Fruit fly (Drosophila melanogaster) whole organism, wandering third instar larva: ENCODE results near the gene Ilp8.
A peak's percentile ranks its signal among the peaks of the same experiment; 100 is the strongest.

Experiments
- Abd-B ChIP-seq: fragments of >200 bp; optimal IDR thresholded peaks from 2 replicates; lab custom pipeline; 2017; ENCODE audit warnings: missing biosample characterization, missing genetic modification characterization
- CG32264 ChIP-seq: fragments of 200-800 bp; sonication (Bioruptor generic); optimal IDR thresholded peaks from 2 replicates; lab custom pipeline; 2016; ENCODE audit warnings: missing biosample characterization, missing genetic modification characterization
- CG9705 ChIP-seq: fragments of 200-800 bp; sonication (Bioruptor generic); optimal IDR thresholded peaks from 2 replicates; lab custom pipeline; 2018; ENCODE audit warnings: missing biosample characterization, mild to moderate bottlenecking, missing genetic modification characterization
- CrebA ChIP-seq: fragments of 200-800 bp; sonication (Bioruptor generic); optimal IDR thresholded peaks from 2 replicates; lab custom pipeline; 2016; ENCODE audit warnings: missing biosample characterization, mild to moderate bottlenecking, missing genetic modification characterization, borderline replicate concordance
- Dfd ChIP-seq: fragments of >200 bp; optimal IDR thresholded peaks from 2 replicates; lab custom pipeline; 2017; ENCODE audit warnings: missing biosample characterization, missing genetic modification characterization
- Dif ChIP-seq: fragments of 200-275, 200-300 bp; sonication (Bioruptor generic); optimal IDR thresholded peaks from 2 replicates; lab custom pipeline; 2018; ENCODE audit warnings: missing biosample characterization, missing genetic modification characterization; ENCODE audit not compliant: partially characterized antibody
- GATAd ChIP-seq: sonication (Bioruptor generic); optimal IDR thresholded peaks from 2 replicates; lab custom pipeline; 2016; ENCODE audit warnings: missing biosample characterization, missing genetic modification characterization
- HLH106 ChIP-seq: fragments of 200-800 bp; optimal IDR thresholded peaks from 3 replicates; lab custom pipeline; 2019; ENCODE audit warnings: missing biosample characterization, mild to moderate bottlenecking, missing genetic modification characterization, moderate library complexity
- Hnf4 ChIP-seq: fragments of 200-800 bp; sonication (Bioruptor generic); optimal IDR thresholded peaks from 2 replicates; lab custom pipeline; 2016; ENCODE audit warnings: missing biosample characterization, mild to moderate bottlenecking, missing genetic modification characterization
- Hr78 ChIP-seq: fragments of >200 bp; optimal IDR thresholded peaks from 2 replicates; lab custom pipeline; 2017; ENCODE audit warnings: missing biosample characterization, missing genetic modification characterization
- Hr83 ChIP-seq: fragments of 200-300 bp; sonication (Bioruptor generic); optimal IDR thresholded peaks from 2 replicates; lab custom pipeline; 2016; ENCODE audit warnings: missing biosample characterization, mild to moderate bottlenecking, missing genetic modification characterization, moderate library complexity; ENCODE audit not compliant: poor library complexity, severe bottlenecking
- Jra ChIP-seq: sonication (Bioruptor generic); optimal IDR thresholded peaks from 2 replicates; lab custom pipeline; 2016; ENCODE audit warnings: missing biosample characterization, missing genetic modification characterization
- Mio ChIP-seq: sonication (Bioruptor generic); optimal IDR thresholded peaks from 2 replicates; lab custom pipeline; 2016; ENCODE audit warnings: missing biosample characterization, missing genetic modification characterization
- Myc ChIP-seq: fragments of >200 bp; optimal IDR thresholded peaks from 2 replicates; lab custom pipeline; 2017
- N ChIP-seq: fragments of >200 bp; optimal IDR thresholded peaks from 2 replicates; lab custom pipeline; 2018; ENCODE audit warnings: missing biosample characterization, missing external identifiers, missing genetic modification characterization
- OdsH ChIP-seq: fragments of 200-800 bp; sonication (Bioruptor generic); optimal IDR thresholded peaks from 2 replicates; lab custom pipeline; 2016; ENCODE audit warnings: missing biosample characterization, mild to moderate bottlenecking, missing genetic modification characterization
- Rel ChIP-seq, 2 experiments: fragments of 200-800 bp; sonication (Bioruptor generic) in 1 of 2; optimal IDR thresholded peaks; 2 replicates in 1 of 2; 3 replicates in 1 of 2; lab custom pipeline; 2016 to 2019; ENCODE audit warnings: mild to moderate bottlenecking in 2 of 2, missing biosample characterization in 2 of 2, missing genetic modification characterization in 2 of 2, moderate library complexity in 1 of 2
- Sp1 ChIP-seq: fragments of 200-800 bp; sonication (Bioruptor generic); optimal IDR thresholded peaks from 3 replicates; lab custom pipeline; 2019; ENCODE audit warnings: missing biosample characterization, mild to moderate bottlenecking, missing genetic modification characterization, moderate library complexity
- Vsx2 ChIP-seq: fragments of 200-300, 225-300 bp; sonication (Bioruptor generic); optimal IDR thresholded peaks from 2 replicates; lab custom pipeline; 2018; ENCODE audit warnings: missing biosample characterization, missing genetic modification characterization; ENCODE audit not compliant: partially characterized antibody
- br ChIP-seq: fragments of 200-800 bp; sonication (Bioruptor generic); optimal IDR thresholded peaks from 2 replicates; lab custom pipeline; 2016; ENCODE audit warnings: missing biosample characterization, missing genetic modification characterization
- brk ChIP-seq: fragments of 200-800 bp; sonication (Bioruptor generic); optimal IDR thresholded peaks from 2 replicates; lab custom pipeline; 2016; ENCODE audit warnings: missing biosample characterization, mild to moderate bottlenecking, missing genetic modification characterization
- dl ChIP-seq, 2 experiments: fragments of 175-275, 200-275 bp in 1 of 2; fragments of 200-275 bp in 1 of 2; sonication (Bioruptor generic); optimal IDR thresholded peaks; lab custom pipeline; 2018; ENCODE audit warnings: mild to moderate bottlenecking in 2 of 2, missing biosample characterization in 2 of 2, missing genetic modification characterization in 2 of 2, moderate library complexity in 2 of 2; ENCODE audit not compliant: partially characterized antibody in 2 of 2, insufficient read depth in 1 of 2
- dmrt93B ChIP-seq: fragments of 200-800 bp; sonication (Bioruptor generic); optimal IDR thresholded peaks from 2 replicates; lab custom pipeline; 2018; ENCODE audit warnings: missing biosample characterization, mild to moderate bottlenecking, missing genetic modification characterization
- dsf ChIP-seq: sonication (Bioruptor generic); optimal IDR thresholded peaks from 2 replicates; lab custom pipeline; 2016; ENCODE audit warnings: missing biosample characterization, missing genetic modification characterization, borderline replicate concordance
- ey ChIP-seq: fragments of 200-800 bp; sonication (Bioruptor generic); optimal IDR thresholded peaks from 2 replicates; lab custom pipeline; 2016; ENCODE audit warnings: missing biosample characterization, missing genetic modification characterization
- foxo ChIP-seq, 2 experiments: fragments of 200-800 bp; sonication (Bioruptor generic); optimal IDR thresholded peaks; 2 replicates in 1 of 2; 3 replicates in 1 of 2; lab custom pipeline; 2016 to 2017; ENCODE audit warnings: missing biosample characterization in 2 of 2, missing genetic modification characterization in 2 of 2
- fru ChIP-seq: fragments of 200-800 bp; sonication (Bioruptor generic); optimal IDR thresholded peaks from 3 replicates; lab custom pipeline; 2016; ENCODE audit warnings: missing biosample characterization, mild to moderate bottlenecking, missing genetic modification characterization
- h ChIP-seq: fragments of 200-800 bp; sonication (Bioruptor generic); optimal IDR thresholded peaks from 3 replicates; lab custom pipeline; 2016; ENCODE audit warnings: missing biosample characterization, mild to moderate bottlenecking, missing genetic modification characterization
- jim ChIP-seq: fragments of 175-275, 200-325 bp; sonication (Bioruptor generic); optimal IDR thresholded peaks from 2 replicates; lab custom pipeline; 2016; ENCODE audit warnings: missing biosample characterization, mild to moderate bottlenecking, missing genetic modification characterization
- lola ChIP-seq: fragments of >200 bp; optimal IDR thresholded peaks from 2 replicates; lab custom pipeline; 2017; ENCODE audit warnings: missing biosample characterization, missing genetic modification characterization
- pan ChIP-seq: fragments of >200 bp; optimal IDR thresholded peaks from 2 replicates; lab custom pipeline; 2017
- psq ChIP-seq: fragments of 200-800 bp; sonication (Bioruptor generic); optimal IDR thresholded peaks from 3 replicates; lab custom pipeline; 2017; ENCODE audit warnings: missing biosample characterization, mild to moderate bottlenecking, missing genetic modification characterization, moderate library complexity
- rgr ChIP-seq: fragments of 200-800 bp; sonication (Bioruptor generic); optimal IDR thresholded peaks from 3 replicates; lab custom pipeline; 2016; ENCODE audit warnings: missing biosample characterization, mild to moderate bottlenecking, missing genetic modification characterization
- sage ChIP-seq: fragments of 200-800 bp; sonication (Bioruptor generic); optimal IDR thresholded peaks from 2 replicates; lab custom pipeline; 2016; ENCODE audit warnings: missing biosample characterization, mild to moderate bottlenecking, missing genetic modification characterization
- sv ChIP-seq: fragments of 200-800 bp; sonication (Bioruptor generic); optimal IDR thresholded peaks from 3 replicates; lab custom pipeline; 2016; ENCODE audit warnings: missing biosample characterization, missing genetic modification characterization
- tai ChIP-seq: sonication (Bioruptor generic); optimal IDR thresholded peaks from 2 replicates; lab custom pipeline; 2016; ENCODE audit warnings: missing biosample characterization, missing genetic modification characterization
- usp ChIP-seq: fragments of >200 bp; optimal IDR thresholded peaks from 2 replicates; lab custom pipeline; 2017; ENCODE audit warnings: missing biosample characterization, missing genetic modification characterization
- woc ChIP-seq: sonication (Bioruptor generic); optimal IDR thresholded peaks from 2 replicates; lab custom pipeline; 2016; ENCODE audit warnings: missing biosample characterization, mild to moderate bottlenecking, missing genetic modification characterization

Gene Ilp8

DNA sequence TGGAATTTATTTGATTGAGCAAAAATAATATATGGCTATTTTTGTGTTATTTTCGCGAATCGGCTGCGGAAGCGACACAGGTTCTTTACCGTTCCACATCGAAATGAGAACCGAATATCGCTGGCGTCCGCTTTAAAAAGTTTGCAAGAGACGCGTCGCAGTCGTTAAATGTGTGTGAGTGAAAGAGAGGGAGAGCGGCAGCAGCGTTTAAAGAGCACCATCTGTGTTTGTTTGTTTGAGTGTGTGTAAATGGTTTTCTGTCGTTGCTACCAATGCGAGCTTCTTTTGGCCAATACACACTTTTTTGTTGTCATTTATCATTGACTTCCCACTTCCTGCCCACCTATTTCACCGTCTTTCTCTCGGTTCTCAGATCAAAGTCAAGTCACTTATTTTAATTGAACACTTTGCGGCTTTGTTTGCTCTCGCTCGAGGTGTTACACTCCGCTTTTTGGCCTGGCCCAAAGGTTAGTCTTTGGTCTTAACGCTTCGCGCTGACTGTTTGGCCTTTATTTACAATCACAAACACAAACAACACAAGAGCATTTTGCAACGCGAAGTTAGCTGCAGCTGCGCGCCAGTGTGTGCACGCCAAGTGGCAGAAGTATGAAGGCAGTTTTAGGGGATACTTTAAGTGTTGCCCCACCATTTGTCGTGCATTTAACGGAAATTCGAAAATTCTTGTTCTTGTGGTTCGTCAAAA is 19.7 kb downstream of the Ilp8 start, which contains the start of gene CG3764:
TSS of gene CG3764 (minus strand) at position 549 of the 703 bp plus-strand sequence.
- TF ChIP-seq dmrt93B (GFP tag; lab: Kevin White, UChicago) (peak; percentile 79), Hr78 (GFP tag; lab: Kevin White, UChicago) (no peak), Hr83 (GFP tag; lab: Kevin White, UChicago) (peak; percentile 83), Hnf4 (GFP tag; lab: Kevin White, UChicago) (no peak), jim (GFP tag; lab: Kevin White, UChicago) (no peak), psq (GFP tag; lab: Kevin White, UChicago) (peak; percentile 61), br (peak; percentile 65), tai (GFP tag; lab: Kevin White, UChicago) (no peak), sv (GFP tag; lab: Kevin White, UChicago) (no peak), foxo (GFP tag; optimal IDR thresholded peaks at IDR 0.05; lab: Kevin White, UChicago) (peak in 1 of 2 experiments; percentile 60), CG32264 (GFP tag; lab: Kevin White, UChicago) (no peak), Abd-B (GFP tag; lab: Kevin White, UChicago) (no peak), GATAd (GFP tag; lab: Kevin White, UChicago) (no peak), dsf (GFP tag; lab: Kevin White, UChicago) (peak; percentile 12), CG9705 (GFP tag; lab: Kevin White, UChicago) (peak; percentile 77), Myc (lab: Kevin White, UChicago) (no peak), CrebA (no peak), Rel (GFP tag; optimal IDR thresholded peaks at IDR 0.05; lab: Kevin White, UChicago) (peak; percentile 60), Rel (tag; optimal IDR thresholded peaks at IDR 0.05; lab: Kevin White, UChicago) (peak; percentile 80), ey (GFP tag; lab: Kevin White, UChicago) (peak; percentile 33), OdsH (GFP tag; lab: Kevin White, UChicago) (peak; percentile 58), lola (GFP tag; lab: Kevin White, UChicago) (no peak), rgr (GFP tag; lab: Kevin White, UChicago) (peak; percentile 86), usp (GFP tag; lab: Kevin White, UChicago) (no peak), h (GFP tag; lab: Kevin White, UChicago) (peak; percentile 75), Mio (no peak), woc (no peak), N (no peak), dl (GFP tag; optimal IDR thresholded peaks at IDR 0.05; lab: Kevin White, UChicago; ENCODE audit: insufficient read depth in 1 of 2, partially characterized antibody in 2 of 2) (peak; percentile 71 to 86), sage (GFP tag; lab: Kevin White, UChicago) (no peak), Dfd (GFP tag; lab: Kevin White, UChicago) (no peak), HLH106 (peak; percentile 69), brk (GFP tag; lab: Kevin White, UChicago) (no peak), Vsx2 (GFP tag; lab: Kevin White, UChicago) (no peak), Jra (GFP tag; lab: Kevin White, UChicago) (no peak), Sp1 (GFP tag; lab: Kevin White, UChicago) (peak; percentile 69), fru (GFP tag; lab: Kevin White, UChicago) (peak; percentile 56), pan (lab: Kevin White, UChicago) (no peak), Dif (GFP tag; lab: Kevin White, UChicago) (peak; percentile 88)
- TF ChIP-seq, all 38 proteins: peak for 17

DNA sequence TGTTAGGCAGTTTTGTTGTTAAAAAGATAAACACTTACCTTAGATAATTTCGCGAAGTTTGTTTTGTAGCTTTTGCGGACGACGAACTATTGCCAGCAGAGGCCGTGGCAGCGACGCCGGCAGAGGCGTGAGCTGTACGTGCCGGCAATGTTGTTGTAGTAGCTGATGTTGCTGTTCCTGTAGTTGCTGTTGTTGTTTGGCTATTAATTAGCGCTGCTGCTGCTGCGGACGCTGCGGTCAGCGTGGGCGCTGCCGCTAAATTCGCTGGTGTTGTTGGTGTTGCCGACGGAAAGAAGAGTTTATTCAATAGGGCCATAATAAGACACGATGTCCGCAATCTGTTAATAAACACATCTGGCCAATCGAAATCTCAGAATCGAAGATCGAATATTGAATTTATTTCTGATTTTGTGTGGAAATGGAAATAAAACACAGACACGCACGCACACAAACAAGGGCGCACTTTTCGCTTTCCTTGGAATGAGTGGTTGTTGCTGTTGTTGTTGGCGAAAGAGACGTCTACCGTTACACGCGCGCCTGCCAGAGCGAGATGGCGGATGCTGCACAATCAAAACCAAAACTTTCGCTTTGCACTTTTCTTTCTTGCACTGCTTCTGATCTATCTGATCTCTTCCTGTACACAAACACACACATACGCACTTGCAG is 20.4 kb downstream of the Ilp8 start:
- peak; percentile 2 for TF ChIP-seq h (GFP tag; lab: Kevin White, UChicago)
- no peak for TF ChIP-seq CrebA
- no peak for TF ChIP-seq brk (GFP tag; lab: Kevin White, UChicago)
- TF ChIP-seq pan (lab: Kevin White, UChicago) = no peak
